Worm (Caenorhabditis elegans) whole organism, early embryonic: Measurements from ENCODE around the gene C27D6.12.

Experiments used
- ama-1 ChIP-seq: fragments of 150-350 bp; optimal IDR thresholded peaks from 2 replicates; lab custom pipeline; 2014
- hmg-4 ChIP-seq: fragments of 200-800 bp; sonication (Bioruptor generic); optimal IDR thresholded peaks from 2 replicates; lab custom pipeline; 2018; ENCODE audit warnings: mild to moderate bottlenecking, missing genetic modification characterization, missing compliant biosample characterization
- scrt-1 ChIP-seq: fragments of 200-800 bp; sonication (Bioruptor generic); IDR thresholded peaks from 2 replicates; pipeline ENCODE4 v1.3.6; 2022; ENCODE audit warnings: missing genetic modification characterization, missing compliant biosample characterization
- tbx-37 ChIP-seq: fragments of 200-800 bp; sonication (Bioruptor generic); conservative IDR thresholded peaks from 2 replicates; pipeline ENCODE4 v1.3.6; 2022; ENCODE audit warnings: missing genetic modification reagents, missing genetic modification characterization, missing compliant biosample characterization

DNA sequence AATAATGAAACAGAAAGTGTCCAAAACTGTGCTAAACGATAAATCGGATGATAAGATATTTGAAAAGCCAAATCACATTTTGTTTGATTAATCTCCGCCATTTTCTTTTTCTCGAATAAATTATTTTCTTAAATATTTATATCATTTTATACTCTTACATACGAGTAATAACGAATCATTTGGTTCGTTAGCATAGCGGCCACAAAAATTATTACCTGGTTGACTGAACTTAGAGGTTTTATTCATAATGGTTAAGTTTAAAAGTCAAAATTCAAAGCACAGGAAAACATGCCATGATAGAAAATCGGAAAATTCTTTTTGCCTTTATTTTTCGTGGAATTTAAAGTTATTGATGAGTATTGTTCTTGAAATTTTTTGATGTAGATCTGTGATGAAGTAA lies 14.5 kb downstream of the C27D6.12 start, which contains the start of gene srb-5:
- TF ChIP-seq ama-1 (lab: Kevin White, UChicago) (no peak), hmg-4 (no peak), scrt-1 (GFP tag; lab: Robert Waterston, UW) (no peak), tbx-37 (GFP tag; lab: Robert Waterston, UW) (no peak)
